Worm (Caenorhabditis elegans): ENCODE data around the gene lido-4.

DNA sequence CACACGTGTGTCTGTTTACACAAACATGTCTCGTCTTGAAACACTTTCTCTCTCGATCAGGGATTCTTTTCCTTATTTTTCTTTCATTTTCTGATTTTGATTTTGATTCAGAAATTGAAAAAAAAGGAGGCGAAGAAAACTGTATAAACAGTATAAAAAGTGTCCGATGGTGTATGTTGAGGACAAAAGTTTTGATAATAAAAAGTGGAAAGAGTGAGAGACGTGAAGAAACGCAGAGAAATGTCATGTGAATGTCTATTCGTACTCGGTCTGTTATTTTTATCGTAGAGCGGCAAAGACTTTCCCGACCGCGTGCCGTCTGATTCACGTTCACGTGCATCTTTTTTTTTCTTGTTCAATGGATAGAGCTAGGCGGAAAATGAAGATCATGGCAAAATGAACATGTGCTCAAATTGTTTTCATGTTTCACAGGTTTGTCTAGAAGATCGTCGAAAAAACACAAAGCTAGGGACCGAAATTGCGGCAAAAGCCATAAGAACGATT, 43.8 kb downstream of the lido-4 start:
- no peak for TF ChIP-seq hmg-11 (tag; optimal IDR thresholded peaks at IDR 0.05)
- peak; percentile 27 for TF ChIP-seq ama-1 (optimal IDR thresholded peaks at IDR 0.05)

All from whole organism, L3 larva.